Worm (Caenorhabditis elegans): ENCODE measurements around the gene flp-4.

DNA sequence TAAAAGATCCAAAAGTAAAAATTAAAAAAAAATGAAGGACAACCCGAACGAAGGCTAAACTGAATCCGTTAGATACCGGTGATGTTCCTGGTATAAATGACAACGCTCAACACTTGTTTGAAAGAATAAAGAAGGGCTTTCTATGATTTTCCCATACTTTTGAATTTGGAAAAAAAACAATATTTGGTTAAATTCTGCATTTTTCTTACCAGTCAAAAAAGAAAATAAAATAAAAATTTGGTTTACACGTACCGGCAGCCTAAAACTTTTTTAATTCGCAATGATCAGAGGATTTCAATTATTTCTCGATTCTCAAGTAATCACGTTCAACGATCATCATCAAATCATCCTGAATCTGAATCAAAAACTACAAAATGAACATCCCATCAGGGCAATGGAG is 47.1 kb upstream of the flp-4 start, which contains the start of gene ZK892.3:
- no peak for TF ChIP-seq pha-4 (tag; optimal IDR thresholded peaks at IDR 0.05)
- TF ChIP-seq bed-3 (GFP tag; optimal IDR thresholded peaks at IDR 0.05): no peak
- TF ChIP-seq blmp-1 (tag; optimal IDR thresholded peaks at IDR 0.05): no peak
- no peak for TF ChIP-seq ztf-11 (tag; optimal IDR thresholded peaks at IDR 0.05)
- TF ChIP-seq unc-62 (GFP tag; optimal IDR thresholded peaks at IDR 0.05): no peak
- TF ChIP-seq mab-5 (tag; optimal IDR thresholded peaks at IDR 0.05): no peak
- TF ChIP-seq nhr-28 (tag; optimal IDR thresholded peaks at IDR 0.05): no peak
- TF ChIP-seq ces-1 (GFP tag; optimal IDR thresholded peaks at IDR 0.05): no peak
- no peak for TF ChIP-seq lin-32 (GFP tag; optimal IDR thresholded peaks at IDR 0.05)

Data from whole organism, mixed stage, embryonic.